Worm (Caenorhabditis elegans) whole organism, L4/young adult: ENCODE measurements around the gene mltn-5.

Experiments used
- W03F9.2 ChIP-seq: fragments of 150-350 bp; optimal IDR thresholded peaks from 2 replicates; lab custom pipeline; 2014; ENCODE audit warnings: missing biosample characterization, missing genetic modification characterization
- dao-5 ChIP-seq: sonication (generic microtip); optimal IDR thresholded peaks from 2 replicates; lab custom pipeline; 2016; ENCODE audit warnings: missing genotype, missing genetic modification characterization, moderate library complexity, missing compliant biosample characterization
- him-1 ChIP-seq: sonication (generic microtip); optimal IDR thresholded peaks from 2 replicates; lab custom pipeline; 2016; ENCODE audit warnings: missing genotype, missing genetic modification reagents, missing genetic modification characterization, missing compliant biosample characterization

- TF ChIP-seq him-1 (tag; lab: Kevin White, UChicago) (no peak), W03F9.2 (tag; lab: Kevin White, UChicago) (no peak), dao-5 (tag; lab: Kevin White, UChicago) (no peak)
Observed at ce11 chrII:13902014-13902413, 23.0 kb upstream of the mltn-5 start, which contains the start of gene W02B8.1.
